Worm (Caenorhabditis elegans) whole organism, L2 larva: ENCODE results near the gene tbb-2.

Experiments
- elt-1 ChIP-seq: fragments of 150-350 bp; optimal IDR thresholded peaks from 2 replicates; lab custom pipeline; 2014; ENCODE audit warnings: missing biosample characterization, missing genetic modification characterization
- lin-11 ChIP-seq: fragments of 150-350 bp; sonication (generic microtip); optimal IDR thresholded peaks from 2 replicates; lab custom pipeline; 2014; ENCODE audit warnings: missing biosample characterization, missing genetic modification characterization, inconsistent platforms, mixed read lengths
- nhr-77 ChIP-seq: fragments of 150-350 bp; optimal IDR thresholded peaks from 2 replicates; lab custom pipeline; 2014; ENCODE audit warnings: missing biosample characterization, missing genetic modification characterization
- ztf-11 ChIP-seq: sonication (generic microtip); optimal IDR thresholded peaks from 2 replicates; lab custom pipeline; 2017; ENCODE audit warnings: missing biosample characterization, missing genetic modification characterization

- no peak for TF ChIP-seq elt-1
- TF ChIP-seq ztf-11 (tag; lab: Kevin White, UChicago) = no peak
- TF ChIP-seq nhr-77 (tag; lab: Kevin White, UChicago) = no peak
- TF ChIP-seq lin-11 (tag; lab: Kevin White, UChicago) = no peak
Measured at ce11 chrIII:4057894-4058293, 40.5 kb upstream of the tbb-2 start, which contains the start of gene rcq-5.
